Worm (Caenorhabditis elegans) whole organism, young adult: Measurements from ENCODE around the gene cest-35.1.

Experiments
- C17E4.6 ChIP-seq: fragments of 200-800 bp; sonication (Bioruptor generic); IDR thresholded peaks from 2 replicates; pipeline ENCODE4 v1.3.6; 2022; ENCODE audit warnings: missing genetic modification reagents, missing genetic modification characterization, missing compliant biosample characterization
- D2030.7 ChIP-seq: fragments of 200-800 bp; sonication (Bioruptor generic); IDR thresholded peaks from 2 replicates; pipeline ENCODE4 v1.3.6; 2022; ENCODE audit warnings: missing genetic modification reagents, missing genetic modification characterization, missing compliant biosample characterization
- F37B4.10 ChIP-seq: fragments of 200-800 bp; sonication (Bioruptor generic); IDR thresholded peaks from 2 replicates; pipeline ENCODE4 v1.3.6; 2022; ENCODE audit warnings: missing genetic modification characterization, missing compliant biosample characterization
- F39B2.1 ChIP-seq: fragments of 200-800 bp; sonication (Bioruptor generic); IDR thresholded peaks from 2 replicates; pipeline ENCODE4 v1.3.6; 2022; ENCODE audit warnings: missing genetic modification reagents, missing genetic modification characterization, missing compliant biosample characterization
- F57A8.1 ChIP-seq: fragments of 200-800 bp; sonication (Bioruptor generic); optimal IDR thresholded peaks from 2 replicates; lab custom pipeline; 2018; ENCODE audit warnings: mild to moderate bottlenecking, missing genetic modification characterization, moderate library complexity, missing compliant biosample characterization
- F57C9.4 ChIP-seq: sonication (generic microtip); optimal IDR thresholded peaks from 2 replicates; lab custom pipeline; 2017; ENCODE audit warnings: mild to moderate bottlenecking, missing genetic modification characterization, missing compliant biosample characterization
- Y79H2A.3 ChIP-seq: fragments of 200-800 bp; sonication (Bioruptor generic); conservative IDR thresholded peaks from 2 replicates; pipeline ENCODE4 v1.3.6; 2022; ENCODE audit warnings: missing genetic modification reagents, missing genetic modification characterization, missing compliant biosample characterization
- Y95B8A.8 ChIP-seq: fragments of 200-800 bp; sonication (Bioruptor generic); IDR thresholded peaks from 2 replicates; pipeline ENCODE4 v1.3.6; 2022; ENCODE audit warnings: missing genetic modification reagents, missing genetic modification characterization, missing compliant biosample characterization
- aptf-2 ChIP-seq: fragments of 200-800 bp; sonication (Bioruptor generic); conservative IDR thresholded peaks from 2 replicates; pipeline ENCODE4 v1.3.6; 2022; ENCODE audit warnings: missing genetic modification reagents, missing genetic modification characterization, missing compliant biosample characterization
- attf-3 ChIP-seq: fragments of 200-800 bp; sonication (Bioruptor generic); conservative IDR thresholded peaks from 2 replicates; pipeline ENCODE4 v1.3.6; 2022; ENCODE audit warnings: missing genetic modification reagents, missing genetic modification characterization, missing compliant biosample characterization
- attf-5 ChIP-seq: fragments of 200-800 bp; sonication (Bioruptor generic); optimal IDR thresholded peaks from 2 replicates; lab custom pipeline; 2018; ENCODE audit warnings: mild to moderate bottlenecking, missing genetic modification characterization, missing compliant biosample characterization
- attf-6 ChIP-seq: fragments of 200-800 bp; sonication (Bioruptor generic); IDR thresholded peaks from 2 replicates; pipeline ENCODE4 v1.3.6; 2022; ENCODE audit warnings: missing genetic modification reagents, missing genetic modification characterization, missing compliant biosample characterization
- bed-1 ChIP-seq: fragments of 200-800 bp; sonication (Bioruptor generic); IDR thresholded peaks from 2 replicates; pipeline ENCODE4 v1.3.6; 2022; ENCODE audit warnings: missing genetic modification reagents, missing genetic modification characterization, missing compliant biosample characterization
- ceh-100 ChIP-seq: fragments of 200-800 bp; sonication (Bioruptor generic); IDR thresholded peaks from 2 replicates; pipeline ENCODE4 v1.3.6; 2022; ENCODE audit warnings: missing genetic modification reagents, missing genetic modification characterization, missing compliant biosample characterization
- ceh-27 ChIP-seq: fragments of 200-800 bp; sonication (Bioruptor generic); optimal IDR thresholded peaks from 2 replicates; lab custom pipeline; 2018; ENCODE audit warnings: mild to moderate bottlenecking, missing genetic modification characterization, moderate library complexity, missing compliant biosample characterization
- die-1 ChIP-seq: sonication (generic microtip); optimal IDR thresholded peaks from 2 replicates; lab custom pipeline; 2016; ENCODE audit warnings: missing genotype, mild to moderate bottlenecking, missing genetic modification characterization, missing compliant biosample characterization
- efl-1 ChIP-seq: fragments of 150-350 bp; optimal IDR thresholded peaks from 2 replicates; lab custom pipeline; 2014; ENCODE audit warnings: missing biosample characterization, missing genetic modification reagents, missing genetic modification characterization
- egl-44 ChIP-seq: fragments of 200-800 bp; sonication (Bioruptor generic); IDR thresholded peaks from 2 replicates; pipeline ENCODE4 v1.3.6; 2022; ENCODE audit warnings: missing genetic modification reagents, missing genetic modification characterization, missing compliant biosample characterization
- egrh-3 ChIP-seq: fragments of 200-800 bp; sonication (Bioruptor generic); IDR thresholded peaks from 2 replicates; pipeline ENCODE4 v1.3.6; 2022; ENCODE audit warnings: missing genetic modification reagents, missing genetic modification characterization, missing compliant biosample characterization
- ekl-4 ChIP-seq: fragments of 200-800 bp; sonication (Bioruptor generic); IDR thresholded peaks from 2 replicates; pipeline ENCODE4 v1.3.6; 2022; ENCODE audit warnings: missing genetic modification reagents, missing genetic modification characterization, missing compliant biosample characterization
- gei-17 ChIP-seq: fragments of 200-800 bp; sonication (Bioruptor generic); optimal IDR thresholded peaks from 2 replicates; lab custom pipeline; 2018; ENCODE audit warnings: mild to moderate bottlenecking, missing genetic modification characterization, missing compliant biosample characterization
- hmg-1.2 ChIP-seq: fragments of 200-800 bp; sonication (Bioruptor generic); IDR thresholded peaks from 2 replicates; pipeline ENCODE4 v1.3.6; 2022; ENCODE audit warnings: missing genetic modification reagents, missing genetic modification characterization, missing compliant biosample characterization
- hmg-20 ChIP-seq: fragments of 200-800 bp; sonication (Bioruptor generic); IDR thresholded peaks from 2 replicates; pipeline ENCODE4 v1.3.6; 2022; ENCODE audit warnings: missing genetic modification reagents, missing genetic modification characterization, missing compliant biosample characterization
- let-526 ChIP-seq: fragments of 200-800 bp; sonication (Bioruptor generic); IDR thresholded peaks from 2 replicates; pipeline ENCODE4 v1.3.6; 2022; ENCODE audit warnings: missing genetic modification reagents, missing genetic modification characterization, missing compliant biosample characterization
- lin-35 ChIP-seq, 3 experiments: fragments of 150-350 bp in 2 of 3; sonication (generic microtip) in 1 of 3; optimal IDR thresholded peaks; 2 replicates each; lab custom pipeline; 2014 to 2018; ENCODE audit warnings: missing biosample characterization in 3 of 3, missing genetic modification characterization in 3 of 3, missing genetic modification reagents in 3 of 3
- lin-40 ChIP-seq: sonication (generic microtip); optimal IDR thresholded peaks from 2 replicates; lab custom pipeline; 2016; ENCODE audit warnings: missing genetic modification characterization, mild to moderate bottlenecking, missing compliant biosample characterization, missing genotype, missing genetic modification reagents
- lin-54 ChIP-seq: fragments of 200-800 bp; sonication (Bioruptor generic); optimal IDR thresholded peaks from 2 replicates; lab custom pipeline; 2018; ENCODE audit warnings: mild to moderate bottlenecking, missing genetic modification characterization, missing compliant biosample characterization
- lir-1 ChIP-seq: fragments of 200-800 bp; sonication (Bioruptor generic); conservative IDR thresholded peaks from 2 replicates; pipeline ENCODE4 v1.3.6; 2022; ENCODE audit warnings: missing genetic modification reagents, missing genetic modification characterization, missing compliant biosample characterization
- lsy-27 ChIP-seq: sonication (generic microtip); optimal IDR thresholded peaks from 2 replicates; lab custom pipeline; 2017; ENCODE audit warnings: missing genetic modification characterization, mild to moderate bottlenecking, missing compliant biosample characterization, antibody characterized with exemption, missing genotype, borderline replicate concordance; ENCODE audit not compliant: insufficient read depth
- madf-10 ChIP-seq: sonication (generic microtip); optimal IDR thresholded peaks from 2 replicates; lab custom pipeline; 2016; ENCODE audit warnings: mild to moderate bottlenecking, missing genetic modification characterization, missing compliant biosample characterization
- madf-3 ChIP-seq: fragments of 200-800 bp; sonication (Bioruptor generic); IDR thresholded peaks from 2 replicates; pipeline ENCODE4 v1.3.6; 2022; ENCODE audit warnings: missing genetic modification reagents, missing genetic modification characterization, missing compliant biosample characterization
- mel-28 ChIP-seq: sonication (generic microtip); optimal IDR thresholded peaks from 2 replicates; lab custom pipeline; 2016; ENCODE audit warnings: borderline replicate concordance, mild to moderate bottlenecking, missing genetic modification characterization, missing compliant biosample characterization
- mes-4 ChIP-seq: sonication (generic microtip); optimal IDR thresholded peaks from 2 replicates; lab custom pipeline; 2016; ENCODE audit warnings: missing genotype, missing genetic modification characterization, missing compliant biosample characterization
- nfya-1 ChIP-seq: sonication (generic microtip); optimal IDR thresholded peaks from 2 replicates; lab custom pipeline; 2017; ENCODE audit warnings: antibody characterized with exemption, missing compliant biosample characterization, missing genetic modification characterization, borderline replicate concordance; ENCODE audit not compliant: insufficient read depth
- nfyb-1 ChIP-seq: fragments of 200-800 bp; sonication (Bioruptor generic); IDR thresholded peaks from 2 replicates; pipeline ENCODE4 v1.3.6; 2022; ENCODE audit warnings: missing genetic modification reagents, missing genetic modification characterization, missing compliant biosample characterization
- nhr-179 ChIP-seq: sonication (generic microtip); optimal IDR thresholded peaks from 2 replicates; lab custom pipeline; 2016; ENCODE audit warnings: mild to moderate bottlenecking, missing genetic modification characterization, missing compliant biosample characterization
- nhr-90 ChIP-seq: sonication (generic microtip); optimal IDR thresholded peaks from 2 replicates; lab custom pipeline; 2016; ENCODE audit warnings: missing genotype, mild to moderate bottlenecking, missing genetic modification characterization, missing compliant biosample characterization
- pha-4 ChIP-seq: fragments of 150-350 bp; sonication (generic microtip); optimal IDR thresholded peaks from 2 replicates; lab custom pipeline; 2014; ENCODE audit warnings: missing biosample characterization, missing genetic modification reagents, missing genetic modification characterization
- rcor-1 ChIP-seq: fragments of 200-800 bp; sonication (Bioruptor generic); IDR thresholded peaks from 2 replicates; pipeline ENCODE4 v1.3.6; 2022; ENCODE audit warnings: missing genetic modification reagents, missing genetic modification characterization, missing compliant biosample characterization
- rec-8 ChIP-seq, 2 experiments: sonication (generic microtip); optimal IDR thresholded peaks; 2 replicates each; lab custom pipeline; 2016; ENCODE audit warnings: mild to moderate bottlenecking in 2 of 2, missing genetic modification characterization in 2 of 2, missing genetic modification reagents in 2 of 2, missing genotype in 2 of 2, missing biosample characterization in 1 of 2, missing compliant biosample characterization in 1 of 2, moderate library complexity in 1 of 2
- sdz-38 ChIP-seq: sonication (generic microtip); optimal IDR thresholded peaks from 2 replicates; lab custom pipeline; 2016; ENCODE audit warnings: missing genotype, missing genetic modification characterization, missing compliant biosample characterization
- snpc-1.1 ChIP-seq: sonication (generic microtip); optimal IDR thresholded peaks from 2 replicates; lab custom pipeline; 2017; ENCODE audit warnings: missing genetic modification characterization, mild to moderate bottlenecking, missing compliant biosample characterization, antibody characterized with exemption, moderate library complexity, missing genotype, missing genetic modification reagents; ENCODE audit not compliant: insufficient read depth
- sptf-2 ChIP-seq: fragments of 200-800 bp; sonication (Bioruptor generic); optimal IDR thresholded peaks from 2 replicates; lab custom pipeline; 2018; ENCODE audit warnings: mild to moderate bottlenecking, missing genetic modification characterization, missing compliant biosample characterization
- tbp1 ChIP-seq: fragments of 200-800 bp; sonication (Bioruptor generic); optimal IDR thresholded peaks from 2 replicates; lab custom pipeline; 2018; ENCODE audit warnings: mild to moderate bottlenecking, missing genetic modification characterization, missing compliant biosample characterization
- tbx-9 ChIP-seq: sonication (generic microtip); optimal IDR thresholded peaks from 2 replicates; lab custom pipeline; 2016; ENCODE audit warnings: borderline replicate concordance, missing genetic modification characterization, inconsistent platforms, missing compliant biosample characterization
- tlf-1 ChIP-seq: fragments of 200-800 bp; sonication (Bioruptor generic); optimal IDR thresholded peaks from 2 replicates; lab custom pipeline; 2018; ENCODE audit warnings: mild to moderate bottlenecking, missing genetic modification characterization, missing compliant biosample characterization
- xnd-1 ChIP-seq: sonication (generic microtip); optimal IDR thresholded peaks from 2 replicates; lab custom pipeline; 2016; ENCODE audit warnings: missing genotype, missing genetic modification reagents, missing genetic modification characterization, missing compliant biosample characterization
- ztf-6 ChIP-seq: fragments of 200-800 bp; sonication (Bioruptor generic); IDR thresholded peaks from 2 replicates; pipeline ENCODE4 v1.3.6; 2022; ENCODE audit warnings: missing genetic modification reagents, missing genetic modification characterization, missing compliant biosample characterization

Gene cest-35.1

DNA sequence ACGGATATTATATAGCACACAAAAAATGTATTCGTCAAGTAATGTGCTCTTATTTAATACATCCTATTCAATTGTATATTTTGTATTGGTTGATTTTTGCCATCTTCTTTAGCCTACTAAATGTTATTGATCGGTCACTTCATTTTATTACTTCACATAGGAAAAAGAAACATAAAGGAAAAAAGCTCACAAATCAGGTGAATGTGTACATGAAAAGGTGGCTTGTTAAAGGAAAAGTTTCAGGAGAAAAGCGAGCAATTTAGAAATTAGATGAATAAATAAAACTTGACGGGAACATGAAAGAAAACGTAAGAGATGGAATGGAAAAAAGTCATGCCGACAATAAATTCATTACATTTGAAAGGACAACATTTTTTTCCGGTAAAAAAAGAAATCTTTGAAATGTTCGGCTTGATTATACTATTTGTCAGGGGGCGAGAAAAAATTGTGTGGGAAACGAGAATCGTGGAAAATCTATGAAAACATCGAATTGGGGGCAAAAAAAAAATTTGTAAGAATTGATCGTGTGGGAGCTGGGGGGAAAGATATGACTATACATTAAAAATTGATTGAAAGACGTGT is 32.6 kb upstream of the cest-35.1 start (continued):
- TF ChIP-seq D2030.7 (GFP tag; lab: Robert Waterston, UW): 0 out of 2 replicates have a peak, but pooled peaks have one; percentile 9
- peak; percentile 5 for TF ChIP-seq tlf-1 (GFP tag; lab: Kevin White, UChicago)
- TF ChIP-seq lir-1 (GFP tag; lab: Robert Waterston, UW): no peak
- TF ChIP-seq mel-28 (tag; lab: Kevin White, UChicago): no peak
- no peak for TF ChIP-seq sptf-2 (GFP tag; lab: Kevin White, UChicago)
- no peak for TF ChIP-seq F39B2.1
- TF ChIP-seq egrh-3 (GFP tag; lab: Robert Waterston, UW): no peak
- no peak for TF ChIP-seq gei-17 (GFP tag; lab: Kevin White, UChicago)
- TF ChIP-seq lin-54 (GFP tag; lab: Kevin White, UChicago): peak; percentile 33
- no peak for TF ChIP-seq tbx-9
- no peak for TF ChIP-seq nfya-1 (tag; lab: Kevin White, UChicago)
- TF ChIP-seq mes-4: no peak
- TF ChIP-seq efl-1 (GFP tag; lab: Kevin White, UChicago): no peak
- TF ChIP-seq F57A8.1 (GFP tag; lab: Kevin White, UChicago): no peak
- TF ChIP-seq let-526: no peak
- TF ChIP-seq Y95B8A.8 (GFP tag; lab: Robert Waterston, UW): no peak
- no peak for TF ChIP-seq C17E4.6 (GFP tag; lab: Robert Waterston, UW)
- no peak for TF ChIP-seq ceh-100 (GFP tag; lab: Robert Waterston, UW)
- no peak for TF ChIP-seq nhr-90
- TF ChIP-seq ceh-27 (GFP tag; lab: Kevin White, UChicago): no peak
- TF ChIP-seq madf-3: no peak
- TF ChIP-seq aptf-2 (GFP tag; lab: Robert Waterston, UW): no peak
- peak in 1 of 2 experiments; percentile 29 for TF ChIP-seq rec-8 (tag; optimal IDR thresholded peaks at IDR 0.05; lab: Kevin White, UChicago)
- no peak for TF ChIP-seq bed-1 (GFP tag; lab: Robert Waterston, UW)
- TF ChIP-seq lsy-27 (tag; lab: Kevin White, UChicago): no peak
- no peak for TF ChIP-seq sdz-38
- TF ChIP-seq lin-40 (tag; lab: Kevin White, UChicago): no peak
- no peak for TF ChIP-seq egl-44 (GFP tag; lab: Robert Waterston, UW)
- TF ChIP-seq pha-4 (tag; lab: Kevin White, UChicago): no peak
- no peak for TF ChIP-seq F57C9.4 (tag; lab: Kevin White, UChicago)
- no peak for TF ChIP-seq nfyb-1 (GFP tag; lab: Robert Waterston, UW)
- no peak for TF ChIP-seq attf-5 (GFP tag; lab: Kevin White, UChicago)
- peak; percentile 29 for TF ChIP-seq tbp1 (GFP tag; lab: Kevin White, UChicago)
- TF ChIP-seq rcor-1 (GFP tag; lab: Robert Waterston, UW): no peak
- no peak for TF ChIP-seq xnd-1 (tag; lab: Kevin White, UChicago)
- TF ChIP-seq attf-3 (GFP tag; lab: Robert Waterston, UW): no peak
- TF ChIP-seq F37B4.10 (GFP tag; lab: Robert Waterston, UW): no peak
- TF ChIP-seq nhr-179: no peak
- TF ChIP-seq attf-6 (GFP tag; lab: Robert Waterston, UW): 0 out of 2 replicates have a peak, but pooled peaks have one; percentile 47
- TF ChIP-seq snpc-1.1 (tag; lab: Kevin White, UChicago): no peak
- TF ChIP-seq lin-35 (GFP tag; optimal IDR thresholded peaks at IDR 0.05; lab: Kevin White, UChicago): peak in 1 of 3 experiments; percentile 64
- no peak for TF ChIP-seq ztf-6
- TF ChIP-seq madf-10 (tag; lab: Kevin White, UChicago): no peak
- peak; percentile 38 for TF ChIP-seq die-1 (tag; lab: Kevin White, UChicago)
- TF ChIP-seq hmg-20 (GFP tag; lab: Robert Waterston, UW): no peak
- no peak for TF ChIP-seq Y79H2A.3
- peak; percentile 60; the same call in 1 of the 2 replicates for TF ChIP-seq ekl-4
- TF ChIP-seq hmg-1.2 (GFP tag; lab: Robert Waterston, UW): no peak
